Worm (Caenorhabditis elegans): Measurements from ENCODE around the gene F21D9.11.
A peak's percentile ranks its signal among the peaks of the same experiment; 100 is the strongest.

DNA sequence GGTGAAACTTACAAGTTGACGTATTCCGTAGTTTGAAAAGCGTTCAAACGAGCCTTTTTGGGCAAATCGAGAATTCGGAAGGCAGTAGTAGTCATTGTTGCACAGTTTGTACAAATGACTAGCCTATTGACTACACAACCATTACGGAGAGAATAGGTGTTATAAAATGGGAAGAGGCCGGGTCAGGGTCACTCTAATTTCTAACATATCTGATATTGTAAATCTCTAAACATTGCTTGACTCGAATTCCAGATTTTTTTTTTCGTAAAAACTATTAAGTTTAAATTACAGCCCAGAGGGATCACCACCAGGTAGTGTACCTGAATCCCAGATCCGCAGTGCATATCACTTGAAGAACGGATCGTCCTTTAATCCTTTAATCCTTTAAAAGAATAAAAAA, 14.7 kb upstream of the F21D9.11 start, which contains the start of gene fbxb-2:
- TF ChIP-seq ceh-36 (tag; optimal IDR thresholded peaks at IDR 0.05) (peak; percentile 8), ama-1 (optimal IDR thresholded peaks at IDR 0.05) (no peak), tbx-37 (GFP tag; conservative IDR thresholded peaks at IDR 0.05) (no peak), F13C5.2 (tag; optimal IDR thresholded peaks at IDR 0.05) (no peak), tbx-11 (GFP tag; IDR thresholded peaks at IDR 0.05) (no peak), pes-1 (GFP tag; IDR thresholded peaks at IDR 0.05) (no peak), hnd-1 (tag; optimal IDR thresholded peaks at IDR 0.05) (no peak), sea-1 (GFP tag; conservative IDR thresholded peaks at IDR 0.05) (no peak)

All from whole organism, early embryonic.